Worm (Caenorhabditis elegans) whole organism, L4 larva: Measurements from ENCODE around the gene ugt-47.

Experiments
- T26A8.4 ChIP-seq: fragments of 200-800 bp; sonication (Bioruptor generic); IDR thresholded peaks from 2 replicates; pipeline ENCODE4 v1.3.6; 2022; ENCODE audit warnings: missing genetic modification characterization, missing compliant biosample characterization
- aly-2 ChIP-seq: sonication (generic microtip); optimal IDR thresholded peaks from 2 replicates; lab custom pipeline; 2018; ENCODE audit warnings: missing biosample characterization, missing genetic modification characterization
- ces-1 ChIP-seq: fragments of 150-350 bp; sonication (generic microtip); optimal IDR thresholded peaks from 4 replicates; lab custom pipeline; 2014; ENCODE audit warnings: missing biosample characterization, missing genetic modification reagents, missing genetic modification characterization
- lin-13 ChIP-seq: fragments of 150-350 bp; optimal IDR thresholded peaks from 2 replicates; lab custom pipeline; 2014; ENCODE audit warnings: missing biosample characterization, missing genetic modification reagents, missing genetic modification characterization
- mdl-1 ChIP-seq, 2 experiments: fragments of 150-350 bp in 1 of 2; sonication (generic microtip) in 1 of 2; optimal IDR thresholded peaks; 2 replicates each; lab custom pipeline; 2014 to 2017; ENCODE audit warnings: missing biosample characterization in 2 of 2, missing genetic modification characterization in 2 of 2
- nhr-237 ChIP-seq: sonication (generic microtip); optimal IDR thresholded peaks from 2 replicates; lab custom pipeline; 2017; ENCODE audit warnings: missing biosample characterization, missing genetic modification characterization
- nhr-25 ChIP-seq: sonication (generic microtip); optimal IDR thresholded peaks from 2 replicates; lab custom pipeline; 2017; ENCODE audit warnings: missing genetic modification characterization, mild to moderate bottlenecking, missing compliant biosample characterization, antibody characterized with exemption, moderate library complexity, borderline replicate concordance; ENCODE audit not compliant: insufficient read depth
- nhr-76 ChIP-seq: fragments of 150-350 bp; optimal IDR thresholded peaks from 2 replicates; lab custom pipeline; 2014; ENCODE audit warnings: missing biosample characterization, missing genetic modification characterization
- spr-1 ChIP-seq: sonication (generic microtip); optimal IDR thresholded peaks from 2 replicates; lab custom pipeline; 2016; ENCODE audit warnings: mild to moderate bottlenecking, missing genetic modification characterization, missing compliant biosample characterization
- unc-62 ChIP-seq, 3 experiments: fragments of 150-350 bp in 1 of 3; sonication (generic microtip); optimal IDR thresholded peaks in 2 of 3; peaks in 1 of 3; 1 replicate in 1 of 3; 2 replicates in 2 of 3; lab custom pipeline; 2014 to 2017; ENCODE audit warnings: missing biosample characterization in 3 of 3, missing genetic modification characterization in 3 of 3, missing genetic modification reagents in 3 of 3, missing genotype in 1 of 3
- ztf-11 ChIP-seq: fragments of 150-350 bp; optimal IDR thresholded peaks from 2 replicates; lab custom pipeline; 2014; ENCODE audit warnings: missing biosample characterization, missing genetic modification characterization

- no peak for TF ChIP-seq aly-2
- TF ChIP-seq lin-13 (GFP tag; lab: Kevin White, UChicago), result no peak
- no peak for TF ChIP-seq nhr-25 (tag; lab: Kevin White, UChicago)
- no peak for TF ChIP-seq unc-62 (GFP tag; optimal IDR thresholded peaks at IDR 0.05 in 1 of 2; lab: Kevin White, UChicago)
- no peak for TF ChIP-seq unc-62 (tag; optimal IDR thresholded peaks at IDR 0.05; lab: Kevin White, UChicago)
- no peak for TF ChIP-seq nhr-237 (tag; lab: Kevin White, UChicago)
- TF ChIP-seq spr-1 (tag; lab: Kevin White, UChicago), result no peak
- no peak for TF ChIP-seq T26A8.4 (GFP tag; lab: Robert Waterston, UW)
- TF ChIP-seq ces-1 (GFP tag; lab: Kevin White, UChicago), result no peak
- no peak for TF ChIP-seq mdl-1 (tag; optimal IDR thresholded peaks at IDR 0.05; lab: Kevin White, UChicago)
- no peak for TF ChIP-seq nhr-76 (tag; lab: Kevin White, UChicago)
- no peak for TF ChIP-seq ztf-11 (tag; lab: Kevin White, UChicago)
These were observed 6.5 kb upstream of the ugt-47 start, which contains the start of gene ugt-17 for ce11 chrV:10104785-10105310.
